Worm (Caenorhabditis elegans): ENCODE measurements around the gene mrpl-21.

ce11 chrIII:4274524-4274923 lies 31.2 kb upstream of the mrpl-21 start:
- TF ChIP-seq him-1 (tag; optimal IDR thresholded peaks at IDR 0.05) = no peak
- TF ChIP-seq W03F9.2 (tag; optimal IDR thresholded peaks at IDR 0.05) = no peak
- no peak for TF ChIP-seq dao-5 (tag; optimal IDR thresholded peaks at IDR 0.05)

Data from whole organism, L4/young adult.